Fruit fly (Drosophila melanogaster) whole organism, embryonic: Measurements from ENCODE around the gene Ac78C.

Experiments
- CG10147 ChIP-seq: fragments of 200-800 bp; sonication (Bioruptor generic); optimal IDR thresholded peaks from 2 replicates; lab custom pipeline; 2019; ENCODE audit warnings: missing biosample characterization, mild to moderate bottlenecking, missing genetic modification characterization, moderate library complexity
- CG10274 ChIP-seq: fragments of 200-800 bp; sonication (Bioruptor generic); optimal IDR thresholded peaks from 3 replicates; lab custom pipeline; 2017; ENCODE audit warnings: missing biosample characterization, mild to moderate bottlenecking, missing genetic modification characterization
- CG10431 ChIP-seq: fragments of 200-800 bp; sonication (Bioruptor generic); optimal IDR thresholded peaks from 3 replicates; lab custom pipeline; 2018; ENCODE audit warnings: missing biosample characterization, mild to moderate bottlenecking, missing genetic modification characterization
- CG11093 ChIP-seq: fragments of 200-800 bp; sonication (Bioruptor generic); IDR thresholded peaks from 3 replicates; pipeline ENCODE4 v1.3.6; 2022; ENCODE audit warnings: missing biosample characterization, missing genetic modification characterization
- CG13123 ChIP-seq: fragments of 200-800 bp; sonication (Bioruptor generic); optimal IDR thresholded peaks from 2 replicates; lab custom pipeline; 2016; ENCODE audit warnings: missing biosample characterization, missing genetic modification characterization
- CG17361 ChIP-seq: fragments of 200-800 bp; sonication (Bioruptor generic); IDR thresholded peaks from 3 replicates; pipeline ENCODE4 v1.3.6; 2022; ENCODE audit warnings: missing biosample characterization, missing genetic modification characterization
- CG18011 ChIP-seq: fragments of 200-800 bp; sonication (Bioruptor generic); optimal IDR thresholded peaks from 2 replicates; lab custom pipeline; 2017; ENCODE audit warnings: missing biosample characterization, missing genetic modification characterization, mild to moderate bottlenecking, moderate library complexity, missing genotype
- CG3065 ChIP-seq: fragments of 200-800 bp; sonication (Bioruptor generic); optimal IDR thresholded peaks from 2 replicates; lab custom pipeline; 2016; ENCODE audit warnings: missing biosample characterization, missing genetic modification characterization
- CG4820 ChIP-seq: fragments of 200-800 bp; sonication (Bioruptor generic); optimal IDR thresholded peaks from 3 replicates; lab custom pipeline; 2016; ENCODE audit warnings: missing biosample characterization, missing genetic modification characterization
- CG6765 ChIP-seq: fragments of 200-800 bp; sonication (Bioruptor generic); optimal IDR thresholded peaks from 3 replicates; lab custom pipeline; 2017; ENCODE audit warnings: missing biosample characterization, mild to moderate bottlenecking, missing genetic modification characterization
- CG6813 ChIP-seq: fragments of 200-800 bp; sonication (Bioruptor generic); optimal IDR thresholded peaks from 2 replicates; lab custom pipeline; 2017; ENCODE audit warnings: missing biosample characterization, missing genetic modification characterization, mild to moderate bottlenecking, moderate library complexity, missing genetic modification reagents
- CG8924 ChIP-seq: fragments of 200-800 bp; optimal IDR thresholded peaks from 3 replicates; lab custom pipeline; 2019; ENCODE audit warnings: missing biosample characterization, mild to moderate bottlenecking, missing genetic modification characterization, moderate library complexity
- CG9727 ChIP-seq: fragments of 200-800 bp; sonication (Bioruptor generic); optimal IDR thresholded peaks from 3 replicates; lab custom pipeline; 2017; ENCODE audit warnings: missing biosample characterization, mild to moderate bottlenecking, missing genetic modification characterization
- CG9932 ChIP-seq: fragments of 200-800 bp; sonication (Bioruptor generic); IDR thresholded peaks from 2 replicates; pipeline ENCODE4 v1.3.6; 2022; ENCODE audit warnings: missing biosample characterization, missing genetic modification characterization
- D19B ChIP-seq: fragments of 200-800 bp; sonication (Bioruptor generic); optimal IDR thresholded peaks from 2 replicates; lab custom pipeline; 2017; ENCODE audit warnings: missing biosample characterization, mild to moderate bottlenecking, missing genetic modification characterization
- Doc3 ChIP-seq: fragments of 200-800 bp; sonication (Bioruptor generic); IDR thresholded peaks from 3 replicates; pipeline ENCODE4 v1.3.6; 2022; ENCODE audit warnings: missing biosample characterization, missing genetic modification characterization; ENCODE audit not compliant: partially characterized antibody
- Drgx ChIP-seq: fragments of 200-800 bp; sonication (Bioruptor generic); IDR thresholded peaks from 2 replicates; pipeline ENCODE4 v1.3.6; 2022; ENCODE audit warnings: missing biosample characterization, missing genetic modification characterization
- Eip74EF ChIP-seq, 2 experiments: fragments of 200-800 bp in 1 of 2; fragments of >200 bp in 1 of 2; sonication (Bioruptor generic) in 1 of 2; optimal IDR thresholded peaks; 2 replicates each; lab custom pipeline; 2017 to 2019; ENCODE audit warnings: missing biosample characterization in 2 of 2, missing genetic modification characterization in 2 of 2, mild to moderate bottlenecking in 1 of 2, moderate library complexity in 1 of 2
- HLH3B ChIP-seq: fragments of 200-800 bp; sonication (Bioruptor generic); IDR thresholded peaks from 2 replicates; pipeline ENCODE4 v1.3.6; 2022; ENCODE audit warnings: missing biosample characterization, missing genetic modification characterization
- Hr3 ChIP-seq: fragments of 200-800 bp; sonication (Bioruptor generic); optimal IDR thresholded peaks from 3 replicates; lab custom pipeline; 2016; ENCODE audit warnings: missing biosample characterization, missing genetic modification characterization
- Hr78 ChIP-seq, 2 experiments: fragments of 200-800 bp in 1 of 2; fragments of >200 bp in 1 of 2; sonication (Bioruptor generic) in 1 of 2; optimal IDR thresholded peaks; 2 replicates each; lab custom pipeline; 2017 to 2019; ENCODE audit warnings: missing biosample characterization in 2 of 2, missing genetic modification characterization in 2 of 2, mild to moderate bottlenecking in 1 of 2, moderate library complexity in 1 of 2
- Myb ChIP-seq: fragments of 200-800 bp; sonication (Bioruptor generic); optimal IDR thresholded peaks from 2 replicates; lab custom pipeline; 2016; ENCODE audit warnings: missing biosample characterization, missing genetic modification characterization
- NFAT ChIP-seq: fragments of 200-800 bp; sonication (Bioruptor generic); IDR thresholded peaks from 2 replicates; pipeline ENCODE4 v1.3.6; 2022; ENCODE audit warnings: missing biosample characterization, missing genetic modification characterization
- NfI ChIP-seq: fragments of 200-800 bp; sonication (Bioruptor generic); optimal IDR thresholded peaks from 3 replicates; lab custom pipeline; 2018; ENCODE audit warnings: missing biosample characterization, mild to moderate bottlenecking, missing genetic modification characterization, moderate library complexity
- Optix ChIP-seq: fragments of 200-800 bp; sonication (Bioruptor generic); IDR thresholded peaks from 3 replicates; pipeline ENCODE4 v1.3.6; 2022; ENCODE audit warnings: missing biosample characterization, missing genetic modification characterization
- Six4 ChIP-seq: fragments of 200-800 bp; sonication (Bioruptor generic); optimal IDR thresholded peaks from 2 replicates; lab custom pipeline; 2016; ENCODE audit warnings: missing biosample characterization, missing genetic modification characterization
- Sox100B ChIP-seq: fragments of 200-800 bp; sonication (Bioruptor generic); optimal IDR thresholded peaks from 3 replicates; lab custom pipeline; 2018; ENCODE audit warnings: missing biosample characterization, mild to moderate bottlenecking, missing genetic modification characterization
- Sox102F ChIP-seq: fragments of 200-800 bp; sonication (Bioruptor generic); optimal IDR thresholded peaks from 2 replicates; lab custom pipeline; 2018; ENCODE audit warnings: missing biosample characterization, mild to moderate bottlenecking, missing genetic modification characterization, moderate library complexity
- Sry-β ChIP-seq: fragments of 200-800 bp; sonication (Bioruptor generic); optimal IDR thresholded peaks from 2 replicates; lab custom pipeline; 2018; ENCODE audit warnings: missing biosample characterization, mild to moderate bottlenecking, missing genetic modification characterization, moderate library complexity
- Trl ChIP-seq, 3 experiments: fragments of >200 bp in 2 of 3; fragments of 200-800 bp in 1 of 3; sonication (Bioruptor generic) in 1 of 3; optimal IDR thresholded peaks; 2 replicates in 1 of 3; 3 replicates in 2 of 3; lab custom pipeline; 2016 to 2017; ENCODE audit warnings: missing biosample characterization in 1 of 3, missing genetic modification characterization in 1 of 3
- bigmax ChIP-seq: fragments of 200-800 bp; sonication (Bioruptor generic); optimal IDR thresholded peaks from 2 replicates; lab custom pipeline; 2018; ENCODE audit warnings: missing biosample characterization, mild to moderate bottlenecking, missing genetic modification characterization
- bowl ChIP-seq: fragments of 200-800 bp; sonication (Bioruptor generic); IDR thresholded peaks from 2 replicates; pipeline ENCODE4 v1.3.6; 2022; ENCODE audit warnings: missing biosample characterization, missing genetic modification characterization
- btn ChIP-seq: fragments of 200-800 bp; sonication (Bioruptor generic); optimal IDR thresholded peaks from 2 replicates; lab custom pipeline; 2016; ENCODE audit warnings: missing biosample characterization, missing genetic modification characterization
- chinmo ChIP-seq: fragments of 200-800 bp; sonication (Bioruptor generic); IDR thresholded peaks from 4 replicates; pipeline ENCODE4 v1.3.6; 2022; ENCODE audit warnings: missing biosample characterization, missing genetic modification characterization; ENCODE audit not compliant: partially characterized antibody
- dmrt99B ChIP-seq: fragments of 200-800 bp; sonication (Bioruptor generic); optimal IDR thresholded peaks from 2 replicates; lab custom pipeline; 2018; ENCODE audit warnings: missing biosample characterization, mild to moderate bottlenecking, missing genetic modification characterization, moderate library complexity
- dysf ChIP-seq: fragments of 200-800 bp; sonication (Bioruptor generic); IDR thresholded peaks from 3 replicates; pipeline ENCODE4 v1.3.6; 2022; ENCODE audit warnings: missing biosample characterization, missing genetic modification characterization
- en ChIP-seq: fragments of 200-800 bp; sonication (Bioruptor generic); optimal IDR thresholded peaks from 2 replicates; lab custom pipeline; 2016; ENCODE audit warnings: missing biosample characterization, missing genetic modification characterization
- eve ChIP-seq, 2 experiments: fragments of >200 bp; optimal IDR thresholded peaks; 2 replicates each; lab custom pipeline; 2017; ENCODE audit warnings: missing biosample characterization in 2 of 2, missing genetic modification characterization in 2 of 2
- gem ChIP-seq: fragments of 200-800 bp; sonication (Bioruptor generic); optimal IDR thresholded peaks from 2 replicates; lab custom pipeline; 2019; ENCODE audit warnings: missing biosample characterization, mild to moderate bottlenecking, missing genetic modification characterization, moderate library complexity
- grau ChIP-seq: fragments of 200-800 bp; optimal IDR thresholded peaks from 3 replicates; lab custom pipeline; 2019; ENCODE audit warnings: missing biosample characterization, mild to moderate bottlenecking, missing genetic modification characterization, moderate library complexity
- gsb-n ChIP-seq: fragments of 200-800 bp; sonication (Bioruptor generic); optimal IDR thresholded peaks from 3 replicates; lab custom pipeline; 2018; ENCODE audit warnings: missing biosample characterization, mild to moderate bottlenecking, missing genetic modification characterization
- hth ChIP-seq: fragments of >200 bp; optimal IDR thresholded peaks from 2 replicates; lab custom pipeline; 2017; ENCODE audit warnings: inconsistent platforms
- pfk ChIP-seq: fragments of 200-800 bp; sonication (Bioruptor generic); optimal IDR thresholded peaks from 2 replicates; lab custom pipeline; 2018; ENCODE audit warnings: missing biosample characterization, mild to moderate bottlenecking, missing genetic modification characterization, moderate library complexity
- ranshi ChIP-seq: fragments of 200-800 bp; sonication (Bioruptor generic); IDR thresholded peaks from 2 replicates; pipeline ENCODE4 v1.3.6; 2022; ENCODE audit warnings: missing biosample characterization, missing genetic modification characterization
- sisA ChIP-seq: fragments of 200-800 bp; sonication (Bioruptor generic); IDR thresholded peaks from 2 replicates; pipeline ENCODE4 v1.3.6; 2022; ENCODE audit warnings: missing biosample characterization, missing genetic modification characterization
- sob ChIP-seq: fragments of 200-800 bp; sonication (Bioruptor generic); IDR thresholded peaks from 2 replicates; pipeline ENCODE4 v1.3.6; 2022; ENCODE audit warnings: missing biosample characterization, missing genetic modification characterization
- ssp ChIP-seq: fragments of 200-800 bp; sonication (Bioruptor generic); IDR thresholded peaks from 2 replicates; pipeline ENCODE4 v1.3.6; 2022; ENCODE audit warnings: missing biosample characterization, missing genetic modification characterization
- tgo ChIP-seq: fragments of 200-800 bp; sonication (Bioruptor generic); IDR thresholded peaks from 3 replicates; pipeline ENCODE4 v1.3.6; 2022; ENCODE audit warnings: missing biosample characterization, missing genetic modification characterization
- zen ChIP-seq: fragments of 200-800 bp; sonication (Bioruptor generic); optimal IDR thresholded peaks from 3 replicates; lab custom pipeline; 2018; ENCODE audit warnings: missing biosample characterization, mild to moderate bottlenecking, missing genetic modification characterization, moderate library complexity
- zf30C ChIP-seq: fragments of 200-800 bp; sonication (Bioruptor generic); optimal IDR thresholded peaks from 3 replicates; lab custom pipeline; 2018; ENCODE audit warnings: missing biosample characterization, mild to moderate bottlenecking, missing genetic modification characterization

Ac78C gene

DNA sequence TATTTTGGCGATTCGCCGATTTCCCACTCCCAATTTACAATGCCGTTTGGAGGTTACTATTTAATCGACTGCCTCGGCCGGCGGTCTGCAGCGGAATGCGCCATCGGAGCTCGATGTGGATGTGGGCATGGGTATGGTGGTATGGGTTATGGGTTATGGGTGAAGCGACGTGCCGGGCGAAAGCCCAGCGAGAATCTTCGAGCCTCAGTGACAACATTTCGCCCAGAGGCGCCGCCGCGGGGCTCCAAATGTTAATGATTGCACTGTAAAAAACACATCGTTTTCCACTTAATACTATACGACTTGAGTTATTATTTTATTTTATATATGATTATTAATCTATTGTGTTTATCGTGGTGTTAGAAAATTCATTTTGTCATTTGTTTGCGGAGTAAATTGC, 28.9 kb upstream of the Ac78C start:
- TF ChIP-seq CG18011 (GFP tag; lab: Kevin White, UChicago) (no peak), Optix (GFP tag; lab: Robert Waterston, UW) (no peak), Sox102F (peak; percentile 24), Sox100B (GFP tag; lab: Kevin White, UChicago) (peak; percentile 8), sisA (GFP tag; lab: Robert Waterston, UW) (no peak), dmrt99B (peak; percentile 5), gsb-n (no peak), CG17361 (GFP tag; lab: Robert Waterston, UW) (0 out of 3 replicates have a peak, but pooled peaks have one; percentile 39), CG10431 (GFP tag; lab: Kevin White, UChicago) (no peak), CG4820 (GFP tag; lab: Kevin White, UChicago) (no peak), CG8924 (tag; lab: Kevin White, UChicago) (no peak), CG6765 (GFP tag; lab: Kevin White, UChicago) (no peak), ranshi (GFP tag; lab: Robert Waterston, UW) (no peak), Hr3 (GFP tag; lab: Kevin White, UChicago) (no peak), bigmax (GFP tag; lab: Kevin White, UChicago) (no peak), CG10274 (GFP tag; lab: Kevin White, UChicago) (no peak), CG9727 (GFP tag; lab: Kevin White, UChicago) (no peak), Drgx (GFP tag; lab: Robert Waterston, UW) (0 out of 2 replicates have a peak, but pooled peaks have one; percentile 19), ssp (GFP tag; lab: Robert Waterston, UW) (no peak), Hr78 (GFP tag; optimal IDR thresholded peaks at IDR 0.05; lab: Kevin White, UChicago) (peak in 1 of 2 experiments; percentile 25), tgo (GFP tag; lab: Robert Waterston, UW) (no peak), hth (lab: Kevin White, UChicago) (no peak), zen (tag; lab: Kevin White, UChicago) (no peak), CG10147 (GFP tag; lab: Kevin White, UChicago) (no peak), CG9932 (GFP tag; lab: Robert Waterston, UW) (peak; percentile 36; the same call in 1 of the 2 replicates), sob (GFP tag; lab: Robert Waterston, UW) (no peak), zf30C (no peak), HLH3B (GFP tag; lab: Robert Waterston, UW) (no peak), CG13123 (GFP tag; lab: Kevin White, UChicago) (no peak), CG3065 (GFP tag; lab: Kevin White, UChicago) (no peak), Six4 (GFP tag; lab: Kevin White, UChicago) (no peak), CG11093 (no peak), gem (tag; lab: Kevin White, UChicago) (peak; percentile 27), Eip74EF (GFP tag; optimal IDR thresholded peaks at IDR 0.05; lab: Kevin White, UChicago) (no peak), NfI (GFP tag; lab: Kevin White, UChicago) (peak; percentile 7), grau (no peak), bowl (GFP tag; lab: Robert Waterston, UW) (no peak), Doc3 (GFP tag; lab: Robert Waterston, UW) (no peak), chinmo (GFP tag; lab: Robert Waterston, UW) (no peak), D19B (GFP tag; lab: Kevin White, UChicago) (no peak), btn (GFP tag; lab: Kevin White, UChicago) (no peak), Trl (optimal IDR thresholded peaks at IDR 0.05; lab: Kevin White, UChicago) (no peak), Trl (GFP tag; optimal IDR thresholded peaks at IDR 0.05; lab: Kevin White, UChicago) (no peak), eve (GFP tag; optimal IDR thresholded peaks at IDR 0.05; lab: Kevin White, UChicago) (no peak), Sry-β (GFP tag; lab: Kevin White, UChicago) (no peak), NFAT (GFP tag; lab: Robert Waterston, UW) (0 out of 2 replicates have a peak, but pooled peaks have one; percentile 9), dysf (GFP tag; lab: Robert Waterston, UW) (0 out of 3 replicates have a peak, but pooled peaks have one; percentile 18), CG6813 (no peak), pfk (GFP tag; lab: Kevin White, UChicago) (no peak), en (GFP tag; lab: Kevin White, UChicago) (no peak), Myb (GFP tag; lab: Kevin White, UChicago) (no peak)
